Fruit fly (Drosophila melanogaster) whole organism, wandering third instar larva: ENCODE measurements around the gene Polr3A.

Experiments used
- Abd-B ChIP-seq: fragments of >200 bp; optimal IDR thresholded peaks from 2 replicates; lab custom pipeline; 2017; ENCODE audit warnings: missing biosample characterization, missing genetic modification characterization
- CG32264 ChIP-seq: fragments of 200-800 bp; sonication (Bioruptor generic); optimal IDR thresholded peaks from 2 replicates; lab custom pipeline; 2016; ENCODE audit warnings: missing biosample characterization, missing genetic modification characterization
- CG9705 ChIP-seq: fragments of 200-800 bp; sonication (Bioruptor generic); optimal IDR thresholded peaks from 2 replicates; lab custom pipeline; 2018; ENCODE audit warnings: missing biosample characterization, mild to moderate bottlenecking, missing genetic modification characterization
- CrebA ChIP-seq: fragments of 200-800 bp; sonication (Bioruptor generic); optimal IDR thresholded peaks from 2 replicates; lab custom pipeline; 2016; ENCODE audit warnings: missing biosample characterization, mild to moderate bottlenecking, missing genetic modification characterization, borderline replicate concordance
- Dfd ChIP-seq: fragments of >200 bp; optimal IDR thresholded peaks from 2 replicates; lab custom pipeline; 2017; ENCODE audit warnings: missing biosample characterization, missing genetic modification characterization
- Dif ChIP-seq: fragments of 200-275, 200-300 bp; sonication (Bioruptor generic); optimal IDR thresholded peaks from 2 replicates; lab custom pipeline; 2018; ENCODE audit warnings: missing biosample characterization, missing genetic modification characterization; ENCODE audit not compliant: partially characterized antibody
- GATAd ChIP-seq: sonication (Bioruptor generic); optimal IDR thresholded peaks from 2 replicates; lab custom pipeline; 2016; ENCODE audit warnings: missing biosample characterization, missing genetic modification characterization
- HLH106 ChIP-seq: fragments of 200-800 bp; optimal IDR thresholded peaks from 3 replicates; lab custom pipeline; 2019; ENCODE audit warnings: missing biosample characterization, mild to moderate bottlenecking, missing genetic modification characterization, moderate library complexity
- Hnf4 ChIP-seq: fragments of 200-800 bp; sonication (Bioruptor generic); optimal IDR thresholded peaks from 2 replicates; lab custom pipeline; 2016; ENCODE audit warnings: missing biosample characterization, mild to moderate bottlenecking, missing genetic modification characterization
- Hr78 ChIP-seq: fragments of >200 bp; optimal IDR thresholded peaks from 2 replicates; lab custom pipeline; 2017; ENCODE audit warnings: missing biosample characterization, missing genetic modification characterization
- Hr83 ChIP-seq: fragments of 200-300 bp; sonication (Bioruptor generic); optimal IDR thresholded peaks from 2 replicates; lab custom pipeline; 2016; ENCODE audit warnings: missing biosample characterization, mild to moderate bottlenecking, missing genetic modification characterization, moderate library complexity; ENCODE audit not compliant: poor library complexity, severe bottlenecking
- Jra ChIP-seq: sonication (Bioruptor generic); optimal IDR thresholded peaks from 2 replicates; lab custom pipeline; 2016; ENCODE audit warnings: missing biosample characterization, missing genetic modification characterization
- Mio ChIP-seq: sonication (Bioruptor generic); optimal IDR thresholded peaks from 2 replicates; lab custom pipeline; 2016; ENCODE audit warnings: missing biosample characterization, missing genetic modification characterization
- Myc ChIP-seq: fragments of >200 bp; optimal IDR thresholded peaks from 2 replicates; lab custom pipeline; 2017
- N ChIP-seq: fragments of >200 bp; optimal IDR thresholded peaks from 2 replicates; lab custom pipeline; 2018; ENCODE audit warnings: missing biosample characterization, missing external identifiers, missing genetic modification characterization
- OdsH ChIP-seq: fragments of 200-800 bp; sonication (Bioruptor generic); optimal IDR thresholded peaks from 2 replicates; lab custom pipeline; 2016; ENCODE audit warnings: missing biosample characterization, mild to moderate bottlenecking, missing genetic modification characterization
- Rel ChIP-seq, 2 experiments: fragments of 200-800 bp; sonication (Bioruptor generic) in 1 of 2; optimal IDR thresholded peaks; 2 replicates in 1 of 2; 3 replicates in 1 of 2; lab custom pipeline; 2016 to 2019; ENCODE audit warnings: mild to moderate bottlenecking in 2 of 2, missing biosample characterization in 2 of 2, missing genetic modification characterization in 2 of 2, moderate library complexity in 1 of 2
- Sp1 ChIP-seq: fragments of 200-800 bp; sonication (Bioruptor generic); optimal IDR thresholded peaks from 3 replicates; lab custom pipeline; 2019; ENCODE audit warnings: missing biosample characterization, mild to moderate bottlenecking, missing genetic modification characterization, moderate library complexity
- Vsx2 ChIP-seq: fragments of 200-300, 225-300 bp; sonication (Bioruptor generic); optimal IDR thresholded peaks from 2 replicates; lab custom pipeline; 2018; ENCODE audit warnings: missing biosample characterization, missing genetic modification characterization; ENCODE audit not compliant: partially characterized antibody
- br ChIP-seq: fragments of 200-800 bp; sonication (Bioruptor generic); optimal IDR thresholded peaks from 2 replicates; lab custom pipeline; 2016; ENCODE audit warnings: missing biosample characterization, missing genetic modification characterization
- brk ChIP-seq: fragments of 200-800 bp; sonication (Bioruptor generic); optimal IDR thresholded peaks from 2 replicates; lab custom pipeline; 2016; ENCODE audit warnings: missing biosample characterization, mild to moderate bottlenecking, missing genetic modification characterization
- dl ChIP-seq, 2 experiments: fragments of 175-275, 200-275 bp in 1 of 2; fragments of 200-275 bp in 1 of 2; sonication (Bioruptor generic); optimal IDR thresholded peaks; lab custom pipeline; 2018; ENCODE audit warnings: mild to moderate bottlenecking in 2 of 2, missing biosample characterization in 2 of 2, missing genetic modification characterization in 2 of 2, moderate library complexity in 2 of 2; ENCODE audit not compliant: partially characterized antibody in 2 of 2, insufficient read depth in 1 of 2
- dmrt93B ChIP-seq: fragments of 200-800 bp; sonication (Bioruptor generic); optimal IDR thresholded peaks from 2 replicates; lab custom pipeline; 2018; ENCODE audit warnings: missing biosample characterization, mild to moderate bottlenecking, missing genetic modification characterization
- dsf ChIP-seq: sonication (Bioruptor generic); optimal IDR thresholded peaks from 2 replicates; lab custom pipeline; 2016; ENCODE audit warnings: missing biosample characterization, missing genetic modification characterization, borderline replicate concordance
- ey ChIP-seq: fragments of 200-800 bp; sonication (Bioruptor generic); optimal IDR thresholded peaks from 2 replicates; lab custom pipeline; 2016; ENCODE audit warnings: missing biosample characterization, missing genetic modification characterization
- foxo ChIP-seq, 2 experiments: fragments of 200-800 bp; sonication (Bioruptor generic); optimal IDR thresholded peaks; 2 replicates in 1 of 2; 3 replicates in 1 of 2; lab custom pipeline; 2016 to 2017; ENCODE audit warnings: missing biosample characterization in 2 of 2, missing genetic modification characterization in 2 of 2
- fru ChIP-seq: fragments of 200-800 bp; sonication (Bioruptor generic); optimal IDR thresholded peaks from 3 replicates; lab custom pipeline; 2016; ENCODE audit warnings: missing biosample characterization, mild to moderate bottlenecking, missing genetic modification characterization
- h ChIP-seq: fragments of 200-800 bp; sonication (Bioruptor generic); optimal IDR thresholded peaks from 3 replicates; lab custom pipeline; 2016; ENCODE audit warnings: missing biosample characterization, mild to moderate bottlenecking, missing genetic modification characterization
- jim ChIP-seq: fragments of 175-275, 200-325 bp; sonication (Bioruptor generic); optimal IDR thresholded peaks from 2 replicates; lab custom pipeline; 2016; ENCODE audit warnings: missing biosample characterization, mild to moderate bottlenecking, missing genetic modification characterization
- lola ChIP-seq: fragments of >200 bp; optimal IDR thresholded peaks from 2 replicates; lab custom pipeline; 2017; ENCODE audit warnings: missing biosample characterization, missing genetic modification characterization
- pan ChIP-seq: fragments of >200 bp; optimal IDR thresholded peaks from 2 replicates; lab custom pipeline; 2017
- psq ChIP-seq: fragments of 200-800 bp; sonication (Bioruptor generic); optimal IDR thresholded peaks from 3 replicates; lab custom pipeline; 2017; ENCODE audit warnings: missing biosample characterization, mild to moderate bottlenecking, missing genetic modification characterization, moderate library complexity
- rgr ChIP-seq: fragments of 200-800 bp; sonication (Bioruptor generic); optimal IDR thresholded peaks from 3 replicates; lab custom pipeline; 2016; ENCODE audit warnings: missing biosample characterization, mild to moderate bottlenecking, missing genetic modification characterization
- sage ChIP-seq: fragments of 200-800 bp; sonication (Bioruptor generic); optimal IDR thresholded peaks from 2 replicates; lab custom pipeline; 2016; ENCODE audit warnings: missing biosample characterization, mild to moderate bottlenecking, missing genetic modification characterization
- sv ChIP-seq: fragments of 200-800 bp; sonication (Bioruptor generic); optimal IDR thresholded peaks from 3 replicates; lab custom pipeline; 2016; ENCODE audit warnings: missing biosample characterization, missing genetic modification characterization
- tai ChIP-seq: sonication (Bioruptor generic); optimal IDR thresholded peaks from 2 replicates; lab custom pipeline; 2016; ENCODE audit warnings: missing biosample characterization, missing genetic modification characterization
- usp ChIP-seq: fragments of >200 bp; optimal IDR thresholded peaks from 2 replicates; lab custom pipeline; 2017; ENCODE audit warnings: missing biosample characterization, missing genetic modification characterization
- woc ChIP-seq: sonication (Bioruptor generic); optimal IDR thresholded peaks from 2 replicates; lab custom pipeline; 2016; ENCODE audit warnings: missing biosample characterization, mild to moderate bottlenecking, missing genetic modification characterization

Polr3A gene

dm6 chrX:15813224-15813623 lies 50.5 kb downstream of the Polr3A start:
- no peak for TF ChIP-seq usp
- TF ChIP-seq Abd-B (GFP tag; lab: Kevin White, UChicago) = no peak
- TF ChIP-seq dl (GFP tag; optimal IDR thresholded peaks at IDR 0.05; lab: Kevin White, UChicago; ENCODE audit: insufficient read depth in 1 of 2, partially characterized antibody in 2 of 2) = peak in 1 of 2 experiments; percentile 79
- no peak for TF ChIP-seq Myc (lab: Kevin White, UChicago)
- TF ChIP-seq brk (GFP tag; lab: Kevin White, UChicago) = no peak
- no peak for TF ChIP-seq Dfd (GFP tag; lab: Kevin White, UChicago)
- no peak for TF ChIP-seq GATAd (GFP tag; lab: Kevin White, UChicago)
- TF ChIP-seq lola = no peak
- no peak for TF ChIP-seq CrebA (GFP tag; lab: Kevin White, UChicago)
- no peak for TF ChIP-seq Hr78
- no peak for TF ChIP-seq OdsH (GFP tag; lab: Kevin White, UChicago)
- peak; percentile 17 for TF ChIP-seq tai (GFP tag; lab: Kevin White, UChicago)
- TF ChIP-seq Dif (GFP tag; lab: Kevin White, UChicago) = peak; percentile 72
- TF ChIP-seq br (GFP tag; lab: Kevin White, UChicago) = no peak
- TF ChIP-seq woc (GFP tag; lab: Kevin White, UChicago) = no peak
- no peak for TF ChIP-seq sv
- TF ChIP-seq dsf = no peak
- TF ChIP-seq foxo (GFP tag; optimal IDR thresholded peaks at IDR 0.05; lab: Kevin White, UChicago) = no peak
- no peak for TF ChIP-seq psq (GFP tag; lab: Kevin White, UChicago)
- TF ChIP-seq Vsx2 (GFP tag; lab: Kevin White, UChicago) = peak; percentile 28
- TF ChIP-seq sage (GFP tag; lab: Kevin White, UChicago) = peak; percentile 49
- no peak for TF ChIP-seq h (GFP tag; lab: Kevin White, UChicago)
- no peak for TF ChIP-seq CG9705 (GFP tag; lab: Kevin White, UChicago)
- TF ChIP-seq Hr83 = no peak
- no peak for TF ChIP-seq CG32264 (GFP tag; lab: Kevin White, UChicago)
- no peak for TF ChIP-seq Jra (GFP tag; lab: Kevin White, UChicago)
- TF ChIP-seq Hnf4 (GFP tag; lab: Kevin White, UChicago) = no peak
- no peak for TF ChIP-seq ey (GFP tag; lab: Kevin White, UChicago)
- TF ChIP-seq Sp1 (GFP tag; lab: Kevin White, UChicago) = no peak
- no peak for TF ChIP-seq dmrt93B
- peak; percentile 17 for TF ChIP-seq N (GFP tag; lab: Kevin White, UChicago)
- no peak for TF ChIP-seq Mio
- TF ChIP-seq Rel (GFP tag; optimal IDR thresholded peaks at IDR 0.05; lab: Kevin White, UChicago) = peak; percentile 44
- TF ChIP-seq Rel (tag; optimal IDR thresholded peaks at IDR 0.05; lab: Kevin White, UChicago) = no peak
- no peak for TF ChIP-seq jim
- TF ChIP-seq pan (lab: Kevin White, UChicago) = no peak
- TF ChIP-seq rgr (GFP tag; lab: Kevin White, UChicago) = no peak
- peak; percentile 20 for TF ChIP-seq fru (GFP tag; lab: Kevin White, UChicago)
- no peak for TF ChIP-seq HLH106
- TF ChIP-seq, all 38 proteins: peak for 8

DNA sequence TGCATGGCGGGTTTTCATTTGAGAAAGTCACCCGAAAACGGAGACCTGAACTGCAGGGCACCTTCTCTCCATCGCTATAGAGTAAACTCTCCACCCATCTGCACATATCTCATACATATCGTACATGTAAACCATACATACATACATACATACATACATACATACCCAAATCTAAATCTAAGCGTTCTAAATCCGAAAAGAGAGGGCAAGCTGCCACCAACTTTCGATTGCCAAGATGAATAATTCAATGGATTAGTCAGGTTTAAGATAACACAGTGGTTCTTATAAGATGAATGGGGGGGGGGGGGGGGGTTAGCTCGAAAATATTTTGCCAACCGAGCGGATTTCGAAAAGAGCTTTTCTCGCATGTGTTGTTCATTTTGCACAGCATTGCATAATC lies 51.7 kb downstream of the Polr3A start:
- TF ChIP-seq Dfd (GFP tag; lab: Kevin White, UChicago) (peak; percentile 50), N (GFP tag; lab: Kevin White, UChicago) (no peak)

DNA sequence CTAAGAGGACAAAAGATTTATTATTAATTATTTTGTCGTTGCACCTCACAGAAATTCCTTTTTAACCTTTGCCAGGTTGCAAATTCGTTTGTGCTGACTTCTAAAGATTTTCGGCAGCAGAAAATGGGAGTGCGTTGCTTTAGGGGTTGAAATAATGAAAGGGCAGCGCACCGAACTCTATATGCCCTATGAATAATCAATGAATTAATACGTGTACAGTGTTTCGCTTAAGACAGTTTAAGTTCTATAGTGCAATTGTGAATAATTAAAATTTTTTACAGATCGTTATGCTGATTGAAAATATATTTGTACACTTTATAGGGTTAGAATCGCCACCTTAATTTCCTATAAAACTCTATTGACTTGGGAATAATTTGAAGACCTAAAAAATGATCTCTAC lies 53.4 kb downstream of the Polr3A start:
- TF ChIP-seq tai (GFP tag; lab: Kevin White, UChicago) (no peak), Jra (GFP tag; lab: Kevin White, UChicago) (no peak), pan (lab: Kevin White, UChicago) (no peak), woc (GFP tag; lab: Kevin White, UChicago) (no peak), brk (GFP tag; lab: Kevin White, UChicago) (no peak)
